Worm (Caenorhabditis elegans) whole organism, midembryonic: ENCODE data around the gene sbt-1.

ENCODE experiments used
- T22C8.4 ChIP-seq: fragments of 200-800 bp; sonication (Bioruptor generic); IDR thresholded peaks from 2 replicates; pipeline ENCODE4 v1.3.6; 2022; ENCODE audit warnings: missing genetic modification characterization, missing compliant biosample characterization
- cog-1 ChIP-seq: sonication (generic microtip); optimal IDR thresholded peaks from 2 replicates; lab custom pipeline; 2016; ENCODE audit warnings: missing genetic modification characterization, missing compliant biosample characterization
- flt-1 ChIP-seq: fragments of 200-800 bp; sonication (Bioruptor generic); IDR thresholded peaks from 2 replicates; pipeline ENCODE4 v1.3.6; 2022; ENCODE audit warnings: missing genetic modification characterization, missing compliant biosample characterization
- klf-2 ChIP-seq: fragments of 200-800 bp; sonication (Bioruptor generic); conservative IDR thresholded peaks from 2 replicates; pipeline ENCODE4 v1.3.6; 2022; ENCODE audit warnings: missing genetic modification reagents, missing genetic modification characterization, missing compliant biosample characterization
- med-1 ChIP-seq: sonication (generic microtip); optimal IDR thresholded peaks from 2 replicates; lab custom pipeline; 2017; ENCODE audit warnings: missing genetic modification characterization, mild to moderate bottlenecking, missing compliant biosample characterization, antibody characterized with exemption, missing genetic modification reagents; ENCODE audit not compliant: insufficient read depth
- ref-1 ChIP-seq: fragments of 200-800 bp; sonication (Bioruptor generic); conservative IDR thresholded peaks from 2 replicates; pipeline ENCODE4 v1.3.6; 2022; ENCODE audit warnings: missing genetic modification reagents, missing genetic modification characterization, missing compliant biosample characterization
- tab-1 ChIP-seq: fragments of 200-800 bp; sonication (Bioruptor generic); IDR thresholded peaks from 2 replicates; pipeline ENCODE4 v1.3.6; 2022; ENCODE audit warnings: missing genetic modification characterization, missing compliant biosample characterization
- ztf-23 ChIP-seq: fragments of 200-800 bp; sonication (Bioruptor generic); IDR thresholded peaks from 2 replicates; pipeline ENCODE4 v1.3.6; 2022; ENCODE audit warnings: missing genetic modification reagents, missing genetic modification characterization, missing compliant biosample characterization
- ztf-29 ChIP-seq: fragments of 200-800 bp; sonication (Bioruptor generic); IDR thresholded peaks from 2 replicates; pipeline ENCODE4 v1.3.6; 2022; ENCODE audit warnings: missing genetic modification reagents, missing genetic modification characterization, missing compliant biosample characterization

sbt-1 gene

DNA sequence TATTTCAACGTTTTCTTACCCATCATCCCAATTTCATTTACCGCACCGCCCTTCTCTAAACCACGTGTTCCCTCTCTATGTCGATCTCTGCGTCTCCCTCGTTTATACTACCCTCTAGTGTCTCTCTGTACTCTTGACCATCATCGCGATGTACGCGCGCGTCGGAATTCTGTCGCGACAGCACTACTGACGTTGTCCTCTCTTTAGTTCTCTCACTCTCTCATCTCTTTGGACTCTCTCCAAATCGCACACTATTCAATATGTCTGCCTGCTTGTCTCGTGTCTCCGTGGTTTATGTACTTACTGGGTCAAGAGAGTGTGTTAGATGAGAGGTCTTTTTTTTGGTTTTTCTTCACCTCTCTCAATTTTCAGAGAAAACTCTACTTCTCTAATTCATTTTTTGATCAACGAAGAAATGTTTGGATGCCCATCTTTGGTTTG, 50.4 kb downstream of the sbt-1 start:
- 0 out of 2 replicates have a peak, but pooled peaks have one; percentile 5 for TF ChIP-seq ztf-23
- no peak for TF ChIP-seq med-1 (GFP tag; lab: Kevin White, UChicago)
- peak; percentile 51; the same call in 1 of the 2 replicates for TF ChIP-seq flt-1
- TF ChIP-seq cog-1 (tag; lab: Kevin White, UChicago) = peak; percentile 87
- no peak for TF ChIP-seq klf-2 (GFP tag; lab: Robert Waterston, UW)
- no peak for TF ChIP-seq tab-1
- no peak for TF ChIP-seq ztf-29 (GFP tag; lab: Robert Waterston, UW)
- no peak for TF ChIP-seq T22C8.4 (GFP tag; lab: Robert Waterston, UW)
- TF ChIP-seq ref-1 (GFP tag; lab: Robert Waterston, UW) = no peak
